Fruit fly (Drosophila melanogaster) whole organism, embryonic: ENCODE results near the gene dbf.

Source experiments
- Abd-B ChIP-seq: fragments of 200-800 bp; sonication (Bioruptor generic); optimal IDR thresholded peaks from 2 replicates; lab custom pipeline; 2018; ENCODE audit warnings: missing biosample characterization, mild to moderate bottlenecking, missing genetic modification characterization, moderate library complexity
- B-H2 ChIP-seq: fragments of 200-800 bp; sonication (Bioruptor generic); optimal IDR thresholded peaks from 2 replicates; lab custom pipeline; 2018; ENCODE audit warnings: missing biosample characterization, mild to moderate bottlenecking, missing genetic modification characterization
- Bteb2 ChIP-seq: fragments of 200-800 bp; sonication (Bioruptor generic); optimal IDR thresholded peaks from 2 replicates; lab custom pipeline; 2016; ENCODE audit warnings: missing biosample characterization, missing genetic modification characterization
- CG11560 ChIP-seq: fragments of 200-800 bp; sonication (Bioruptor generic); IDR thresholded peaks from 3 replicates; pipeline ENCODE4 v1.3.6; 2022; ENCODE audit warnings: missing biosample characterization, missing genetic modification characterization
- CG12104 ChIP-seq: fragments of 200-800 bp; sonication (Bioruptor generic); optimal IDR thresholded peaks from 3 replicates; lab custom pipeline; 2016; ENCODE audit warnings: missing biosample characterization, missing genetic modification characterization
- CG12659 ChIP-seq: fragments of 200-800 bp; sonication (Bioruptor generic); optimal IDR thresholded peaks from 3 replicates; lab custom pipeline; 2017; ENCODE audit warnings: mild to moderate bottlenecking, missing biosample characterization, missing genetic modification reagents, missing genetic modification characterization
- CG13424 ChIP-seq: fragments of 200-800 bp; sonication (Bioruptor generic); optimal IDR thresholded peaks from 2 replicates; lab custom pipeline; 2019; ENCODE audit warnings: missing biosample characterization, mild to moderate bottlenecking, missing genetic modification characterization, moderate library complexity
- CG14050 ChIP-seq: fragments of 200-800 bp; sonication (Bioruptor generic); IDR thresholded peaks from 3 replicates; pipeline ENCODE4 v1.3.6; 2022; ENCODE audit warnings: missing biosample characterization, missing genetic modification characterization
- CG14710 ChIP-seq: fragments of 200-800 bp; sonication (Bioruptor generic); optimal IDR thresholded peaks from 3 replicates; lab custom pipeline; 2019; ENCODE audit warnings: missing biosample characterization, mild to moderate bottlenecking, missing genetic modification characterization, moderate library complexity
- CG15073 ChIP-seq: fragments of 200-800 bp; sonication (Bioruptor generic); optimal IDR thresholded peaks from 2 replicates; lab custom pipeline; 2016; ENCODE audit warnings: missing biosample characterization, missing genetic modification characterization
- CG15601 ChIP-seq: fragments of 200-800 bp; sonication (Bioruptor generic); optimal IDR thresholded peaks from 3 replicates; lab custom pipeline; 2019; ENCODE audit warnings: missing biosample characterization, mild to moderate bottlenecking, missing genetic modification characterization, moderate library complexity
- CG15696 ChIP-seq: fragments of 200-800 bp; sonication (Bioruptor generic); optimal IDR thresholded peaks from 2 replicates; lab custom pipeline; 2019; ENCODE audit warnings: missing biosample characterization, mild to moderate bottlenecking, missing genetic modification characterization, moderate library complexity
- CG31388 ChIP-seq: fragments of 200-800 bp; sonication (Bioruptor generic); optimal IDR thresholded peaks from 2 replicates; lab custom pipeline; 2016; ENCODE audit warnings: missing biosample characterization, missing genetic modification characterization
- CG3163 ChIP-seq: fragments of 200-800 bp; sonication (Bioruptor generic); optimal IDR thresholded peaks from 3 replicates; lab custom pipeline; 2016; ENCODE audit warnings: missing biosample characterization, missing genetic modification characterization
- CG32767 ChIP-seq: fragments of 200-800 bp; sonication (Bioruptor generic); IDR thresholded peaks from 2 replicates; pipeline ENCODE4 v1.3.6; 2022; ENCODE audit warnings: missing biosample characterization, missing genetic modification characterization
- CG3838 ChIP-seq: fragments of 200-800 bp; sonication (Bioruptor generic); optimal IDR thresholded peaks from 3 replicates; lab custom pipeline; 2016; ENCODE audit warnings: missing biosample characterization, missing genetic modification characterization
- CG4424 ChIP-seq: fragments of 200-800 bp; sonication (Bioruptor generic); optimal IDR thresholded peaks from 3 replicates; lab custom pipeline; 2016; ENCODE audit warnings: missing biosample characterization, missing genetic modification characterization
- CG4617 ChIP-seq: fragments of 200-800 bp; sonication (Bioruptor generic); optimal IDR thresholded peaks from 3 replicates; lab custom pipeline; 2016; ENCODE audit warnings: missing biosample characterization, missing genetic modification characterization, borderline replicate concordance
- CG6791 ChIP-seq: fragments of 200-800 bp; sonication (Bioruptor generic); IDR thresholded peaks from 3 replicates; pipeline ENCODE4 v1.3.6; 2022; ENCODE audit warnings: missing biosample characterization, missing genetic modification characterization; ENCODE audit not compliant: partially characterized antibody
- CG7372 ChIP-seq: fragments of 200-800 bp; sonication (Bioruptor generic); IDR thresholded peaks from 2 replicates; pipeline ENCODE4 v1.3.6; 2022; ENCODE audit warnings: missing biosample characterization, missing genetic modification characterization
- CG7928 ChIP-seq: fragments of 200-800 bp; sonication (Bioruptor generic); optimal IDR thresholded peaks from 2 replicates; lab custom pipeline; 2017; ENCODE audit warnings: missing biosample characterization, mild to moderate bottlenecking, missing genetic modification characterization
- CG7987 ChIP-seq: fragments of 200-800 bp; sonication (Bioruptor generic); optimal IDR thresholded peaks from 2 replicates; lab custom pipeline; 2018; ENCODE audit warnings: missing biosample characterization, mild to moderate bottlenecking, missing genetic modification characterization, moderate library complexity
- D19A ChIP-seq: fragments of 200-800 bp; optimal IDR thresholded peaks from 3 replicates; lab custom pipeline; 2019; ENCODE audit warnings: missing biosample characterization, mild to moderate bottlenecking, missing genetic modification characterization, moderate library complexity
- Doc3 ChIP-seq: fragments of 200-800 bp; sonication (Bioruptor generic); IDR thresholded peaks from 3 replicates; pipeline ENCODE4 v1.3.6; 2022; ENCODE audit warnings: missing biosample characterization, missing genetic modification characterization; ENCODE audit not compliant: partially characterized antibody
- Eip74EF ChIP-seq, 2 experiments: fragments of 200-800 bp in 1 of 2; fragments of >200 bp in 1 of 2; sonication (Bioruptor generic) in 1 of 2; optimal IDR thresholded peaks; 2 replicates each; lab custom pipeline; 2017 to 2019; ENCODE audit warnings: missing biosample characterization in 2 of 2, missing genetic modification characterization in 2 of 2, mild to moderate bottlenecking in 1 of 2, moderate library complexity in 1 of 2
- H2.0 ChIP-seq: fragments of 200-800 bp; sonication (Bioruptor generic); IDR thresholded peaks from 2 replicates; pipeline ENCODE4 v1.3.6; 2022; ENCODE audit warnings: missing biosample characterization, missing genetic modification characterization
- Med ChIP-seq: fragments of 200-800 bp; sonication (Bioruptor generic); peaks from one replicate; lab custom pipeline; 2016; ENCODE audit warnings: missing biosample characterization, missing genetic modification characterization, mild to moderate bottlenecking, inconsistent platforms, moderate library complexity
- Mrtf ChIP-seq: fragments of 200-800 bp; sonication (Bioruptor generic); IDR thresholded peaks from 3 replicates; pipeline ENCODE4 v1.3.6; 2022; ENCODE audit warnings: missing biosample characterization, missing genetic modification characterization
- NC2β ChIP-seq: fragments of 200-800 bp; sonication (Bioruptor generic); optimal IDR thresholded peaks from 2 replicates; lab custom pipeline; 2016; ENCODE audit warnings: missing biosample characterization, missing genetic modification characterization
- Rx ChIP-seq: fragments of 200-800 bp; sonication (Bioruptor generic); IDR thresholded peaks from 2 replicates; pipeline ENCODE4 v1.3.6; 2022; ENCODE audit warnings: missing biosample characterization, missing genetic modification characterization
- Side ChIP-seq: fragments of 200-800 bp; sonication (Bioruptor generic); optimal IDR thresholded peaks from 2 replicates; lab custom pipeline; 2016; ENCODE audit warnings: missing biosample characterization, missing genetic modification characterization
- Taf1 ChIP-seq: fragments of 200-800 bp; sonication (Bioruptor generic); IDR thresholded peaks from 2 replicates; pipeline ENCODE4 v1.3.6; 2022; ENCODE audit warnings: missing biosample characterization, missing genetic modification characterization
- Trl ChIP-seq, 3 experiments: fragments of >200 bp in 2 of 3; fragments of 200-800 bp in 1 of 3; sonication (Bioruptor generic) in 1 of 3; optimal IDR thresholded peaks; 2 replicates in 1 of 3; 3 replicates in 2 of 3; lab custom pipeline; 2016 to 2017; ENCODE audit warnings: missing biosample characterization in 1 of 3, missing genetic modification characterization in 1 of 3
- Vsx1 ChIP-seq: fragments of 200-800 bp; sonication (Bioruptor generic); optimal IDR thresholded peaks from 2 replicates; lab custom pipeline; 2017; ENCODE audit warnings: missing biosample characterization, mild to moderate bottlenecking, missing genetic modification characterization, missing genetic modification reagents
- al ChIP-seq: fragments of 200-800 bp; sonication (Bioruptor generic); IDR thresholded peaks from 2 replicates; pipeline ENCODE4 v1.3.6; 2022; ENCODE audit warnings: missing biosample characterization, missing genetic modification characterization
- btn ChIP-seq: fragments of 200-800 bp; sonication (Bioruptor generic); optimal IDR thresholded peaks from 2 replicates; lab custom pipeline; 2016; ENCODE audit warnings: missing biosample characterization, missing genetic modification characterization
- ci ChIP-seq: fragments of 200-800 bp; sonication (Bioruptor generic); IDR thresholded peaks from 3 replicates; pipeline ENCODE4 v1.3.6; 2022; ENCODE audit warnings: missing biosample characterization, missing genetic modification characterization
- dmrt99B ChIP-seq: fragments of 200-800 bp; sonication (Bioruptor generic); optimal IDR thresholded peaks from 2 replicates; lab custom pipeline; 2018; ENCODE audit warnings: missing biosample characterization, mild to moderate bottlenecking, missing genetic modification characterization, moderate library complexity
- esg ChIP-seq: fragments of 200-800 bp; sonication (Bioruptor generic); conservative IDR thresholded peaks from 2 replicates; pipeline ENCODE4 v1.3.6; 2022; ENCODE audit warnings: missing biosample characterization, missing genetic modification characterization
- eve ChIP-seq, 2 experiments: fragments of >200 bp; optimal IDR thresholded peaks; 2 replicates each; lab custom pipeline; 2017; ENCODE audit warnings: missing biosample characterization in 2 of 2, missing genetic modification characterization in 2 of 2
- ind ChIP-seq: fragments of 200-800 bp; sonication (Bioruptor generic); optimal IDR thresholded peaks from 3 replicates; lab custom pipeline; 2016; ENCODE audit warnings: missing biosample characterization, missing genetic modification characterization
- oc ChIP-seq: fragments of 200-800 bp; sonication (Bioruptor generic); optimal IDR thresholded peaks from 2 replicates; lab custom pipeline; 2018; ENCODE audit warnings: missing biosample characterization, mild to moderate bottlenecking, missing genetic modification characterization, moderate library complexity
- onecut ChIP-seq: fragments of 200-800 bp; sonication (Bioruptor generic); IDR thresholded peaks from 2 replicates; pipeline ENCODE4 v1.3.6; 2022; ENCODE audit warnings: missing biosample characterization, missing genetic modification characterization
- ranshi ChIP-seq: fragments of 200-800 bp; sonication (Bioruptor generic); IDR thresholded peaks from 2 replicates; pipeline ENCODE4 v1.3.6; 2022; ENCODE audit warnings: missing biosample characterization, missing genetic modification characterization
- salm ChIP-seq: fragments of 200-800 bp; sonication (Bioruptor generic); optimal IDR thresholded peaks from 2 replicates; lab custom pipeline; 2018; ENCODE audit warnings: missing biosample characterization, mild to moderate bottlenecking, missing genetic modification characterization
- scrt ChIP-seq: fragments of 200-800 bp; sonication (Bioruptor generic); optimal IDR thresholded peaks from 2 replicates; lab custom pipeline; 2018; ENCODE audit warnings: missing biosample characterization, mild to moderate bottlenecking, missing genetic modification characterization, moderate library complexity
- seq ChIP-seq: fragments of 200-800 bp; sonication (Bioruptor generic); IDR thresholded peaks from 2 replicates; pipeline ENCODE4 v1.3.6; 2022; ENCODE audit warnings: missing biosample characterization, missing genetic modification characterization
- sisA ChIP-seq: fragments of 200-800 bp; sonication (Bioruptor generic); IDR thresholded peaks from 2 replicates; pipeline ENCODE4 v1.3.6; 2022; ENCODE audit warnings: missing biosample characterization, missing genetic modification characterization
- tgo ChIP-seq: fragments of 200-800 bp; sonication (Bioruptor generic); IDR thresholded peaks from 3 replicates; pipeline ENCODE4 v1.3.6; 2022; ENCODE audit warnings: missing biosample characterization, missing genetic modification characterization

dbf gene

dm6 chr2L:10676933-10677714 is 25.7 kb downstream of the dbf start, which contains the start of gene CG17104 (continued):
- TF ChIP-seq CG14710 (tag; lab: Kevin White, UChicago) (no peak), ci (GFP tag; lab: Robert Waterston, UW) (0 out of 3 replicates have a peak, but pooled peaks have one; percentile 14), CG15073 (GFP tag; lab: Kevin White, UChicago) (no peak), btn (GFP tag; lab: Kevin White, UChicago) (no peak), CG6791 (no peak), sisA (GFP tag; lab: Robert Waterston, UW) (no peak; the same call in 1 of the 2 replicates), Doc3 (GFP tag; lab: Robert Waterston, UW) (no peak), Rx (GFP tag; lab: Robert Waterston, UW) (no peak), CG32767 (GFP tag; lab: Robert Waterston, UW) (no peak), Trl (optimal IDR thresholded peaks at IDR 0.05; lab: Kevin White, UChicago) (no peak), Trl (GFP tag; optimal IDR thresholded peaks at IDR 0.05; lab: Kevin White, UChicago) (peak; percentile 9), Med (peak; percentile 65), ind (GFP tag; lab: Kevin White, UChicago) (peak; percentile 1), Side (GFP tag; lab: Kevin White, UChicago) (no peak), scrt (GFP tag; lab: Kevin White, UChicago) (no peak), CG12659 (peak; percentile 33), B-H2 (GFP tag; lab: Kevin White, UChicago) (no peak), CG31388 (no peak), D19A (tag; lab: Kevin White, UChicago) (no peak), oc (tag; lab: Kevin White, UChicago) (no peak), CG14050 (GFP tag; lab: Robert Waterston, UW) (peak; percentile 31; the same call in 1 of the 3 replicates), dmrt99B (tag; lab: Kevin White, UChicago) (peak; percentile 61), H2.0 (GFP tag; lab: Robert Waterston, UW) (0 out of 2 replicates have a peak, but pooled peaks have one; percentile 14), CG11560 (tag; lab: Robert Waterston, UW) (no peak), Vsx1 (no peak), Abd-B (GFP tag; lab: Kevin White, UChicago) (no peak), Eip74EF (GFP tag; optimal IDR thresholded peaks at IDR 0.05; lab: Kevin White, UChicago) (no peak), esg (GFP tag; lab: Robert Waterston, UW) (0 out of 2 replicates have a peak, but pooled peaks have one; percentile 18), CG3163 (no peak), CG4617 (GFP tag; lab: Kevin White, UChicago) (no peak), ranshi (GFP tag; lab: Robert Waterston, UW) (no peak), onecut (GFP tag; lab: Robert Waterston, UW) (no peak), al (GFP tag; lab: Robert Waterston, UW) (no peak), CG15696 (tag; lab: Kevin White, UChicago) (no peak), Bteb2 (GFP tag; lab: Kevin White, UChicago) (no peak), tgo (no peak), CG15601 (no peak), CG13424 (tag; lab: Kevin White, UChicago) (peak; percentile 51), Mrtf (GFP tag; lab: Robert Waterston, UW) (no peak), NC2β (no peak), CG7372 (no peak), Taf1 (GFP tag; lab: Robert Waterston, UW) (peak; percentile 33; the same call in 1 of the 2 replicates), CG7928 (GFP tag; lab: Kevin White, UChicago) (no peak), salm (no peak), CG4424 (GFP tag; lab: Kevin White, UChicago) (no peak), seq (GFP tag; lab: Robert Waterston, UW) (no peak), CG12104 (GFP tag; lab: Kevin White, UChicago) (no peak), CG7987 (no peak), eve (GFP tag; optimal IDR thresholded peaks at IDR 0.05; lab: Kevin White, UChicago) (no peak), CG3838 (GFP tag; lab: Kevin White, UChicago) (no peak)
